Worm (Caenorhabditis elegans): ENCODE results near the gene tbck-1.

Gene tbck-1

ce11 chrII:4856113-4856512 lies 27.8 kb downstream of the tbck-1 start (continued):
- no peak for TF ChIP-seq spr-1 (tag; optimal IDR thresholded peaks at IDR 0.05)
- TF ChIP-seq jun-1 (tag; optimal IDR thresholded peaks at IDR 0.05), result no peak
- TF ChIP-seq nhr-102 (tag; optimal IDR thresholded peaks at IDR 0.05), result no peak
- no peak for TF ChIP-seq dmd-9 (GFP tag; IDR thresholded peaks at IDR 0.05)
- TF ChIP-seq ceh-44 (GFP tag; IDR thresholded peaks at IDR 0.05), result no peak
- no peak for TF ChIP-seq tag-97 (GFP tag; IDR thresholded peaks at IDR 0.05)
- no peak for TF ChIP-seq ZK546.5 (tag; optimal IDR thresholded peaks at IDR 0.05)
- no peak for TF ChIP-seq nhr-111 (GFP tag; optimal IDR thresholded peaks at IDR 0.05)
- no peak for TF ChIP-seq cey-2 (tag; optimal IDR thresholded peaks at IDR 0.05; ENCODE audit: borderline replicate concordance, insufficient read depth)
- TF ChIP-seq nhr-42 (GFP tag; IDR thresholded peaks at IDR 0.05), result no peak
- TF ChIP-seq lin-39 (tag; optimal IDR thresholded peaks at IDR 0.05), result no peak
- peak; percentile 32 for TF ChIP-seq T20F7.1 (GFP tag; optimal IDR thresholded peaks at IDR 0.05)
- no peak for TF ChIP-seq snpc-4 (tag; optimal IDR thresholded peaks at IDR 0.05)
- TF ChIP-seq mxl-3 (GFP tag; optimal IDR thresholded peaks at IDR 0.05), result no peak
- TF ChIP-seq dpl-1 (GFP tag; optimal IDR thresholded peaks at IDR 0.05), result no peak
- peak; percentile 11 for TF ChIP-seq mep-1 (tag; optimal IDR thresholded peaks at IDR 0.05)
- peak; percentile 24; the same call in 1 of the 2 replicates for TF ChIP-seq dmd-6 (GFP tag; IDR thresholded peaks at IDR 0.05)
- no peak for TF ChIP-seq lim-7 (GFP tag; IDR thresholded peaks at IDR 0.05)

DNA sequence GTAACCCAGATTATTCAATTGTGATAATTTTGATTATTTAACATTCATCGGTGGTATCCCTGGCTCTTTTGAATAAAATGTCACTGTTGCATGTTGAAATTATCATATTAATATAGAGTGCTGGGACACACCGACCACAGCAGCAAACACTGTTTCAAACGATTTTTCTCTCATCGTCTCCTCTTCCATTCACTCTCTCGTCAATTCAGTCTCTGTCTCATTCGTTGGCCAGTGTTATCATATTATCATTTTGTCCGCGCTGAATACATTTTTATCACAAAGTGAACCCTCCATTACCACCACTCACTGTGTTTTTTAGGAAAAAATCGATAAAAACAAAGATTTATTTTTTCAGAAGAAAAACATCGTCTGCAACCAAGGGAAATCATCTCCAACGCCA lies 28.7 kb downstream of the tbck-1 start:
- TF ChIP-seq ztf-7 (tag; optimal IDR thresholded peaks at IDR 0.05), result no peak
- TF ChIP-seq nhr-77 (tag; optimal IDR thresholded peaks at IDR 0.05), result peak; percentile 23
- TF ChIP-seq spr-1 (tag; optimal IDR thresholded peaks at IDR 0.05), result no peak
- no peak for TF ChIP-seq D1046.2 (GFP tag; IDR thresholded peaks at IDR 0.05)
- no peak for TF ChIP-seq lin-38 (GFP tag; IDR thresholded peaks at IDR 0.05)
- TF ChIP-seq dmd-6 (GFP tag; IDR thresholded peaks at IDR 0.05), result peak; percentile 52; the same call in 1 of the 2 replicates
- no peak for TF ChIP-seq fkh-10 (GFP tag; optimal IDR thresholded peaks at IDR 0.05)
- TF ChIP-seq aha-1 (tag), result no peak
- no peak for TF ChIP-seq lin-29 (GFP tag; IDR thresholded peaks at IDR 0.05)
- TF ChIP-seq F44E2.7 (GFP tag; IDR thresholded peaks at IDR 0.05), result no peak
- no peak for TF ChIP-seq lin-1 (GFP tag; IDR thresholded peaks at IDR 0.05)
- peak; percentile 48 for TF ChIP-seq mes-2 (tag; optimal IDR thresholded peaks at IDR 0.05; ENCODE audit: poor library complexity, severe bottlenecking)
- peak; percentile 48 for TF ChIP-seq dve-1 (tag; optimal IDR thresholded peaks at IDR 0.05; ENCODE audit: insufficient read depth)
- TF ChIP-seq unc-130 (GFP tag; optimal IDR thresholded peaks at IDR 0.05), result no peak
- no peak for TF ChIP-seq Y75B8A.6 (GFP tag; IDR thresholded peaks at IDR 0.05)
- TF ChIP-seq dpl-1 (GFP tag; optimal IDR thresholded peaks at IDR 0.05), result no peak
- TF ChIP-seq mep-1 (tag; optimal IDR thresholded peaks at IDR 0.05), result no peak
- no peak for TF ChIP-seq nhr-42 (GFP tag; IDR thresholded peaks at IDR 0.05)
- TF ChIP-seq ztf-11 (tag; optimal IDR thresholded peaks at IDR 0.05), result no peak
- TF ChIP-seq lim-7 (GFP tag; IDR thresholded peaks at IDR 0.05), result no peak
- TF ChIP-seq ZK337.2 (GFP tag; IDR thresholded peaks at IDR 0.05), result no peak
- no peak for TF ChIP-seq set-16 (GFP tag; IDR thresholded peaks at IDR 0.05)
- no peak for TF ChIP-seq nhr-48 (tag; optimal IDR thresholded peaks at IDR 0.05)
- TF ChIP-seq ceh-62 (tag; optimal IDR thresholded peaks at IDR 0.05), result no peak
- TF ChIP-seq unc-39 (tag; optimal IDR thresholded peaks at IDR 0.05), result no peak
- no peak for TF ChIP-seq F37D6.2 (tag; optimal IDR thresholded peaks at IDR 0.05)
- no peak for TF ChIP-seq egl-43 (GFP tag; IDR thresholded peaks at IDR 0.05)
- no peak for TF ChIP-seq nhr-102 (tag; optimal IDR thresholded peaks at IDR 0.05)
- no peak for TF ChIP-seq nhr-76 (tag; optimal IDR thresholded peaks at IDR 0.05)
- TF ChIP-seq pqm-1 (tag; optimal IDR thresholded peaks at IDR 0.05), result peak; percentile 83
- TF ChIP-seq F10B5.3 (tag; optimal IDR thresholded peaks at IDR 0.05), result no peak
- no peak for TF ChIP-seq duxl-1 (tag; optimal IDR thresholded peaks at IDR 0.05; ENCODE audit: poor library complexity)
- TF ChIP-seq dmd-8 (GFP tag; IDR thresholded peaks at IDR 0.05), result no peak
- no peak for TF ChIP-seq hmg-1.1 (GFP tag; IDR thresholded peaks at IDR 0.05)
- TF ChIP-seq Y5F2A.4 (GFP tag; optimal IDR thresholded peaks at IDR 0.05), result no peak
- no peak for TF ChIP-seq ceh-82 (tag; optimal IDR thresholded peaks at IDR 0.05)
- TF ChIP-seq lin-15B (tag; optimal IDR thresholded peaks at IDR 0.05), result no peak
- peak; percentile 61 for TF ChIP-seq mxl-3 (GFP tag; optimal IDR thresholded peaks at IDR 0.05)
- TF ChIP-seq unc-62 (GFP tag; optimal IDR thresholded peaks at IDR 0.05 in 1 of 2), result peak in 1 of 2 experiments; percentile 20
- TF ChIP-seq unc-62 (tag; optimal IDR thresholded peaks at IDR 0.05), result no peak

Data from whole organism, L4 larva.